Worm (Caenorhabditis elegans) whole organism, mixed stage, embryonic: ENCODE data around the gene grl-23.

Source experiments
- drap-1 ChIP-seq: fragments of 200-800 bp; sonication (Bioruptor generic); optimal IDR thresholded peaks from 3 replicates; lab custom pipeline; 2018; ENCODE audit warnings: mild to moderate bottlenecking, missing genetic modification characterization, missing compliant biosample characterization
- elt-1 ChIP-seq: sonication (generic microtip); optimal IDR thresholded peaks from 2 replicates; lab custom pipeline; 2017; ENCODE audit warnings: missing genetic modification characterization, mild to moderate bottlenecking, missing compliant biosample characterization, antibody characterized with exemption, moderate library complexity, borderline replicate concordance; ENCODE audit not compliant: insufficient read depth
- elt-3 ChIP-seq: fragments of 150-350 bp; optimal IDR thresholded peaks from 2 replicates; lab custom pipeline; 2014; ENCODE audit warnings: missing biosample characterization, missing genetic modification characterization
- ham-2 ChIP-seq: fragments of 200-800 bp; sonication (Bioruptor generic); optimal IDR thresholded peaks from 2 replicates; lab custom pipeline; 2018; ENCODE audit warnings: mild to moderate bottlenecking, missing genetic modification characterization, missing compliant biosample characterization
- nhr-12 ChIP-seq: fragments of 150-350 bp; optimal IDR thresholded peaks from 2 replicates; lab custom pipeline; 2014; ENCODE audit warnings: missing biosample characterization, missing genetic modification characterization
- nhr-237 ChIP-seq: fragments of 150-350 bp; optimal IDR thresholded peaks from 2 replicates; lab custom pipeline; 2014; ENCODE audit warnings: missing biosample characterization, missing genetic modification characterization
- nhr-76 ChIP-seq: sonication (generic microtip); optimal IDR thresholded peaks from 2 replicates; lab custom pipeline; 2017; ENCODE audit warnings: missing biosample characterization, missing genetic modification characterization
- unc-39 ChIP-seq: fragments of 150-350 bp; optimal IDR thresholded peaks from 2 replicates; lab custom pipeline; 2014; ENCODE audit warnings: missing biosample characterization, missing genetic modification characterization
- unc-62 ChIP-seq: fragments of 150-350 bp; optimal IDR thresholded peaks from 2 replicates; lab custom pipeline; 2014; ENCODE audit warnings: missing biosample characterization, missing genetic modification reagents, missing genetic modification characterization
- ztf-11 ChIP-seq: fragments of 150-350 bp; optimal IDR thresholded peaks from 2 replicates; lab custom pipeline; 2014; ENCODE audit warnings: missing biosample characterization, missing genetic modification characterization

DNA sequence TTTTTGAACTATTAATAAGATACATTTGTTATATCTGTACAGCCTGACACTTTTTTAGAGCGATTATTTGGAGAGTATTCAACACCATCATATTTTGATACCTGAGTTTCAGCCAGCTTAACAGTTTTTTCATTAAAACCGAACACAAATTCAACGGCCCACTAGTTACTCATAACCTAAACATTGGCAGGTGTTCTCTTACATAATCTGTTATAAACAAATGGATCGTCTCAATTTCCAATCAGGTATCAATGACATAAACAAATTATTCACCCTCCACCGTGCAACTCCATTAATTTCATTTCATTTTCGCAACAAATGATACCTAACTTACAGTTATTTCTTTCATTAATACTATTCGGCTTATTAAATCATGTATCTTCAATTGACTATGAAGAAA is 34.3 kb upstream of the grl-23 start, which contains the start of gene cubn-1:
- TF ChIP-seq nhr-12 (tag; lab: Kevin White, UChicago) = no peak
- TF ChIP-seq ztf-11 (tag; lab: Kevin White, UChicago) = no peak
- no peak for TF ChIP-seq elt-3 (tag; lab: Kevin White, UChicago)
- no peak for TF ChIP-seq unc-62 (GFP tag; lab: Kevin White, UChicago)
- no peak for TF ChIP-seq unc-39 (tag; lab: Kevin White, UChicago)
- TF ChIP-seq nhr-76 (tag; lab: Kevin White, UChicago) = no peak
- no peak for TF ChIP-seq elt-1 (tag; lab: Kevin White, UChicago)
- no peak for TF ChIP-seq nhr-237
- TF ChIP-seq ham-2 = no peak
- TF ChIP-seq drap-1 (GFP tag; lab: Kevin White, UChicago) = no peak
